Worm (Caenorhabditis elegans) whole organism, young adult: ENCODE results near the gene ZK402.1.
"Not testable (repeated sequence)": the region's sequence is repeated elsewhere in the genome, so short reads cannot be mapped to it uniquely, and the experiment has no call there.

Source experiments
- B0019.2 ChIP-seq: fragments of 200-800 bp; sonication (Bioruptor generic); conservative IDR thresholded peaks from 2 replicates; pipeline ENCODE4 v1.3.6; 2022; ENCODE audit warnings: missing genetic modification reagents, missing genetic modification characterization, missing compliant biosample characterization
- C17E4.6 ChIP-seq: fragments of 200-800 bp; sonication (Bioruptor generic); IDR thresholded peaks from 2 replicates; pipeline ENCODE4 v1.3.6; 2022; ENCODE audit warnings: missing genetic modification reagents, missing genetic modification characterization, missing compliant biosample characterization
- D2030.7 ChIP-seq: fragments of 200-800 bp; sonication (Bioruptor generic); IDR thresholded peaks from 2 replicates; pipeline ENCODE4 v1.3.6; 2022; ENCODE audit warnings: missing genetic modification reagents, missing genetic modification characterization, missing compliant biosample characterization
- F33H1.4 ChIP-seq: fragments of 200-800 bp; sonication (Bioruptor generic); IDR thresholded peaks from 2 replicates; pipeline ENCODE4 v1.3.6; 2022; ENCODE audit warnings: missing genetic modification reagents, missing genetic modification characterization, missing compliant biosample characterization
- F37B4.10 ChIP-seq: fragments of 200-800 bp; sonication (Bioruptor generic); IDR thresholded peaks from 2 replicates; pipeline ENCODE4 v1.3.6; 2022; ENCODE audit warnings: missing genetic modification characterization, missing compliant biosample characterization
- F39B2.1 ChIP-seq: fragments of 200-800 bp; sonication (Bioruptor generic); IDR thresholded peaks from 2 replicates; pipeline ENCODE4 v1.3.6; 2022; ENCODE audit warnings: missing genetic modification reagents, missing genetic modification characterization, missing compliant biosample characterization
- K11D2.4 ChIP-seq: fragments of 200-800 bp; sonication (Bioruptor generic); IDR thresholded peaks from 2 replicates; pipeline ENCODE4 v1.3.6; 2022; ENCODE audit warnings: missing genetic modification reagents, missing genetic modification characterization, missing compliant biosample characterization
- Y53F4B.3 ChIP-seq: fragments of 200-800 bp; sonication (Bioruptor generic); IDR thresholded peaks from 2 replicates; pipeline ENCODE4 v1.3.6; 2022; ENCODE audit warnings: missing genetic modification reagents, missing genetic modification characterization, missing compliant biosample characterization
- Y53G8AR.9 ChIP-seq: fragments of 200-800 bp; sonication (Bioruptor generic); conservative IDR thresholded peaks from 2 replicates; pipeline ENCODE4 v1.3.6; 2022; ENCODE audit warnings: missing genetic modification reagents, missing genetic modification characterization, missing compliant biosample characterization
- Y56A3A.18 ChIP-seq: fragments of 200-800 bp; sonication (Bioruptor generic); IDR thresholded peaks from 2 replicates; pipeline ENCODE4 v1.3.6; 2022; ENCODE audit warnings: missing genetic modification reagents, missing genetic modification characterization, missing compliant biosample characterization
- Y67H2A.10 ChIP-seq: fragments of 200-800 bp; sonication (Bioruptor generic); conservative IDR thresholded peaks from 2 replicates; pipeline ENCODE4 v1.3.6; 2022; ENCODE audit warnings: missing genetic modification reagents, missing genetic modification characterization, missing compliant biosample characterization
- Y79H2A.3 ChIP-seq: fragments of 200-800 bp; sonication (Bioruptor generic); conservative IDR thresholded peaks from 2 replicates; pipeline ENCODE4 v1.3.6; 2022; ENCODE audit warnings: missing genetic modification reagents, missing genetic modification characterization, missing compliant biosample characterization
- Y95B8A.8 ChIP-seq: fragments of 200-800 bp; sonication (Bioruptor generic); IDR thresholded peaks from 2 replicates; pipeline ENCODE4 v1.3.6; 2022; ENCODE audit warnings: missing genetic modification reagents, missing genetic modification characterization, missing compliant biosample characterization
- aptf-2 ChIP-seq: fragments of 200-800 bp; sonication (Bioruptor generic); conservative IDR thresholded peaks from 2 replicates; pipeline ENCODE4 v1.3.6; 2022; ENCODE audit warnings: missing genetic modification reagents, missing genetic modification characterization, missing compliant biosample characterization
- aptf-3 ChIP-seq: fragments of 200-800 bp; sonication (Bioruptor generic); IDR thresholded peaks from 2 replicates; pipeline ENCODE4 v1.3.6; 2022; ENCODE audit warnings: missing genetic modification characterization, missing compliant biosample characterization
- attf-3 ChIP-seq: fragments of 200-800 bp; sonication (Bioruptor generic); conservative IDR thresholded peaks from 2 replicates; pipeline ENCODE4 v1.3.6; 2022; ENCODE audit warnings: missing genetic modification reagents, missing genetic modification characterization, missing compliant biosample characterization
- attf-6 ChIP-seq: fragments of 200-800 bp; sonication (Bioruptor generic); IDR thresholded peaks from 2 replicates; pipeline ENCODE4 v1.3.6; 2022; ENCODE audit warnings: missing genetic modification reagents, missing genetic modification characterization, missing compliant biosample characterization
- bed-1 ChIP-seq: fragments of 200-800 bp; sonication (Bioruptor generic); IDR thresholded peaks from 2 replicates; pipeline ENCODE4 v1.3.6; 2022; ENCODE audit warnings: missing genetic modification reagents, missing genetic modification characterization, missing compliant biosample characterization
- cebp-1 ChIP-seq, 2 experiments: fragments of 200-800 bp in 1 of 2; sonication (Bioruptor generic) in 1 of 2; sonication (generic microtip) in 1 of 2; IDR thresholded peaks in 1 of 2; optimal IDR thresholded peaks in 1 of 2; 2 replicates each; pipeline versions ENCODE4 v1.3.6 to Lab custom; 2017 to 2022; ENCODE audit warnings: missing compliant biosample characterization in 2 of 2, missing genetic modification characterization in 2 of 2, mild to moderate bottlenecking in 1 of 2, missing genetic modification reagents in 1 of 2, moderate library complexity in 1 of 2
- cebp-2 ChIP-seq: fragments of 200-800 bp; sonication (Bioruptor generic); IDR thresholded peaks from 2 replicates; pipeline ENCODE4 v1.3.6; 2022; ENCODE audit warnings: missing genetic modification characterization, missing compliant biosample characterization
- ceh-100 ChIP-seq: fragments of 200-800 bp; sonication (Bioruptor generic); IDR thresholded peaks from 2 replicates; pipeline ENCODE4 v1.3.6; 2022; ENCODE audit warnings: missing genetic modification reagents, missing genetic modification characterization, missing compliant biosample characterization
- ceh-40 ChIP-seq: fragments of 200-800 bp; sonication (Bioruptor generic); IDR thresholded peaks from 2 replicates; pipeline ENCODE4 v1.3.6; 2022; ENCODE audit warnings: missing genetic modification characterization, missing compliant biosample characterization
- ceh-58 ChIP-seq: fragments of 200-800 bp; sonication (Bioruptor generic); IDR thresholded peaks from 2 replicates; pipeline ENCODE4 v1.3.6; 2022; ENCODE audit warnings: missing genetic modification characterization, missing compliant biosample characterization
- ceh-91 ChIP-seq: fragments of 200-800 bp; sonication (Bioruptor generic); IDR thresholded peaks from 2 replicates; pipeline ENCODE4 v1.3.6; 2022; ENCODE audit warnings: missing genetic modification reagents, missing genetic modification characterization, missing compliant biosample characterization
- dox-1 ChIP-seq: fragments of 200-800 bp; sonication (Bioruptor generic); IDR thresholded peaks from 2 replicates; pipeline ENCODE4 v1.3.6; 2022; ENCODE audit warnings: missing genetic modification reagents, missing genetic modification characterization, missing compliant biosample characterization
- egl-18 ChIP-seq: fragments of 200-800 bp; sonication (Bioruptor generic); IDR thresholded peaks from 2 replicates; pipeline ENCODE4 v1.3.6; 2022; ENCODE audit warnings: missing genetic modification reagents, missing genetic modification characterization, missing compliant biosample characterization
- egl-44 ChIP-seq: fragments of 200-800 bp; sonication (Bioruptor generic); IDR thresholded peaks from 2 replicates; pipeline ENCODE4 v1.3.6; 2022; ENCODE audit warnings: missing genetic modification reagents, missing genetic modification characterization, missing compliant biosample characterization
- egrh-3 ChIP-seq: fragments of 200-800 bp; sonication (Bioruptor generic); IDR thresholded peaks from 2 replicates; pipeline ENCODE4 v1.3.6; 2022; ENCODE audit warnings: missing genetic modification reagents, missing genetic modification characterization, missing compliant biosample characterization
- ekl-4 ChIP-seq: fragments of 200-800 bp; sonication (Bioruptor generic); IDR thresholded peaks from 2 replicates; pipeline ENCODE4 v1.3.6; 2022; ENCODE audit warnings: missing genetic modification reagents, missing genetic modification characterization, missing compliant biosample characterization
- hmg-20 ChIP-seq: fragments of 200-800 bp; sonication (Bioruptor generic); IDR thresholded peaks from 2 replicates; pipeline ENCODE4 v1.3.6; 2022; ENCODE audit warnings: missing genetic modification reagents, missing genetic modification characterization, missing compliant biosample characterization
- hsf-1 ChIP-seq: fragments of 200-800 bp; sonication (Bioruptor generic); IDR thresholded peaks from 2 replicates; pipeline ENCODE4 v1.3.6; 2022; ENCODE audit warnings: missing genetic modification reagents, missing genetic modification characterization, missing compliant biosample characterization
- lag-1 ChIP-seq: fragments of 200-800 bp; sonication (Bioruptor generic); IDR thresholded peaks from 2 replicates; pipeline ENCODE4 v1.3.6; 2022; ENCODE audit warnings: missing genetic modification reagents, missing genetic modification characterization, missing compliant biosample characterization
- let-526 ChIP-seq: fragments of 200-800 bp; sonication (Bioruptor generic); IDR thresholded peaks from 2 replicates; pipeline ENCODE4 v1.3.6; 2022; ENCODE audit warnings: missing genetic modification reagents, missing genetic modification characterization, missing compliant biosample characterization
- lin-26 ChIP-seq: fragments of 200-800 bp; sonication (Bioruptor generic); IDR thresholded peaks from 2 replicates; pipeline ENCODE4 v1.3.6; 2022; ENCODE audit warnings: missing genetic modification reagents, missing genetic modification characterization, missing compliant biosample characterization
- madf-3 ChIP-seq: fragments of 200-800 bp; sonication (Bioruptor generic); IDR thresholded peaks from 2 replicates; pipeline ENCODE4 v1.3.6; 2022; ENCODE audit warnings: missing genetic modification reagents, missing genetic modification characterization, missing compliant biosample characterization
- madf-6 ChIP-seq: fragments of 200-800 bp; sonication (Bioruptor generic); IDR thresholded peaks from 2 replicates; pipeline ENCODE4 v1.3.6; 2022; ENCODE audit warnings: missing genetic modification reagents, missing genetic modification characterization, missing compliant biosample characterization
- madf-8 ChIP-seq: fragments of 200-800 bp; sonication (Bioruptor generic); conservative IDR thresholded peaks from 2 replicates; pipeline ENCODE4 v1.3.6; 2022; ENCODE audit warnings: missing genetic modification reagents, missing genetic modification characterization, missing compliant biosample characterization
- mcd-1 ChIP-seq: fragments of 200-800 bp; sonication (Bioruptor generic); IDR thresholded peaks from 2 replicates; pipeline ENCODE4 v1.3.6; 2022; ENCODE audit warnings: missing genetic modification reagents, missing genetic modification characterization, missing compliant biosample characterization
- nfya-2 ChIP-seq: fragments of 200-800 bp; sonication (Bioruptor generic); IDR thresholded peaks from 2 replicates; pipeline ENCODE4 v1.3.6; 2022; ENCODE audit warnings: missing genetic modification reagents, missing genetic modification characterization, missing compliant biosample characterization
- nfyb-1 ChIP-seq: fragments of 200-800 bp; sonication (Bioruptor generic); IDR thresholded peaks from 2 replicates; pipeline ENCODE4 v1.3.6; 2022; ENCODE audit warnings: missing genetic modification reagents, missing genetic modification characterization, missing compliant biosample characterization
- nhr-120 ChIP-seq: fragments of 200-800 bp; sonication (Bioruptor generic); IDR thresholded peaks from 2 replicates; pipeline ENCODE4 v1.3.6; 2022; ENCODE audit warnings: missing genetic modification characterization, missing compliant biosample characterization
- pbrm-1 ChIP-seq: fragments of 200-800 bp; sonication (Bioruptor generic); IDR thresholded peaks from 2 replicates; pipeline ENCODE4 v1.3.6; 2022; ENCODE audit warnings: missing genetic modification reagents, missing genetic modification characterization, missing compliant biosample characterization
- rcor-1 ChIP-seq: fragments of 200-800 bp; sonication (Bioruptor generic); IDR thresholded peaks from 2 replicates; pipeline ENCODE4 v1.3.6; 2022; ENCODE audit warnings: missing genetic modification reagents, missing genetic modification characterization, missing compliant biosample characterization
- ztf-25 ChIP-seq: fragments of 200-800 bp; sonication (Bioruptor generic); IDR thresholded peaks from 2 replicates; pipeline ENCODE4 v1.3.6; 2022; ENCODE audit warnings: missing genetic modification reagents, missing genetic modification characterization, missing compliant biosample characterization
- ztf-28 ChIP-seq: fragments of 200-800 bp; sonication (Bioruptor generic); IDR thresholded peaks from 2 replicates; pipeline ENCODE4 v1.3.6; 2022; ENCODE audit warnings: missing genetic modification reagents, missing genetic modification characterization, missing compliant biosample characterization
- ztf-6 ChIP-seq: fragments of 200-800 bp; sonication (Bioruptor generic); IDR thresholded peaks from 2 replicates; pipeline ENCODE4 v1.3.6; 2022; ENCODE audit warnings: missing genetic modification reagents, missing genetic modification characterization, missing compliant biosample characterization

ZK402.1 gene

DNA sequence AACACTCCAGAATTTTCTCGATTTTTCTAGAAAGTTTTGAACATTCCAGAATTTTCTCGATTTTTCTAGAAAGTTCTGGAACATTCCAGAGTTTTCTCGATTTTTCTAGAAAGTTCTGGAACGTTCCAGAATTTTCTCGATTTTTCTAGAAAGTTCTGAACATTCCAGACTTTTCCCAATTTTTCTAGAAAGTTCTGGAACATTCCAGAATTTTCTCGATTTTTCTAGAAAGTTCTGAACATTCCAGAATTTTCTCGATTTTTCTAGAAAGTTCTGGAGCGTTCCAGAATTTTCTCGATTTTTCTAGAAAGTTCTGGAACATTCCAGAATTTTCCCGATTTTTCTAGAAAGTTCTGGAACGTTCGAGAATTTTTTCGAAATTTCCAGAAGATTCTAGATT is 29.0 kb upstream of the ZK402.1 start:
- TF ChIP-seq hmg-20 (GFP tag; lab: Robert Waterston, UW) = peak; percentile 31; the same call in 1 of the 2 replicates
- TF ChIP-seq B0019.2 (GFP tag; lab: Robert Waterston, UW) = peak; percentile 98
- peak; percentile 85 for TF ChIP-seq ceh-91
- peak; percentile 99 for TF ChIP-seq Y79H2A.3 (GFP tag; lab: Robert Waterston, UW)
- peak; percentile 99 for TF ChIP-seq Y56A3A.18 (GFP tag; lab: Robert Waterston, UW)
- TF ChIP-seq K11D2.4 = peak; percentile 75
- peak; percentile 96 for TF ChIP-seq pbrm-1 (GFP tag; lab: Robert Waterston, UW)
- TF ChIP-seq madf-6 (GFP tag; lab: Robert Waterston, UW) = peak; percentile 91
- TF ChIP-seq ztf-25 (GFP tag; lab: Robert Waterston, UW) = peak; percentile 97
- peak; percentile 63 for TF ChIP-seq attf-3 (GFP tag; lab: Robert Waterston, UW)
- peak; percentile 95 for TF ChIP-seq Y53G8AR.9 (GFP tag; lab: Robert Waterston, UW)
- TF ChIP-seq hsf-1 (GFP tag; lab: Robert Waterston, UW) = peak; percentile 100
- peak; percentile 99 for TF ChIP-seq attf-6 (GFP tag; lab: Robert Waterston, UW)
- TF ChIP-seq nhr-120 (GFP tag; lab: Robert Waterston, UW) = peak; percentile 94; the same call in 1 of the 2 replicates
- peak; percentile 98 for TF ChIP-seq egl-44 (GFP tag; lab: Robert Waterston, UW)
- peak; percentile 99 for TF ChIP-seq Y95B8A.8 (GFP tag; lab: Robert Waterston, UW)
- peak; percentile 61 for TF ChIP-seq mcd-1
- TF ChIP-seq aptf-3 (GFP tag; lab: Robert Waterston, UW) = peak; percentile 100
- peak; percentile 93 for TF ChIP-seq cebp-2 (GFP tag; lab: Robert Waterston, UW)
- TF ChIP-seq bed-1 (GFP tag; lab: Robert Waterston, UW) = peak; percentile 99
- peak; percentile 84 for TF ChIP-seq lin-26 (GFP tag; lab: Robert Waterston, UW)
- peak; percentile 97 for TF ChIP-seq egl-18 (GFP tag; lab: Robert Waterston, UW)
- TF ChIP-seq ekl-4 (GFP tag; lab: Robert Waterston, UW) = peak; percentile 98
- peak; percentile 91 for TF ChIP-seq aptf-2 (GFP tag; lab: Robert Waterston, UW)
- TF ChIP-seq F37B4.10 (GFP tag; lab: Robert Waterston, UW) = peak; percentile 95; the same call in 1 of the 2 replicates
- peak; percentile 82; the same call in 1 of the 2 replicates for TF ChIP-seq ztf-28 (GFP tag; lab: Robert Waterston, UW)
- peak; percentile 98 for TF ChIP-seq Y53F4B.3
- TF ChIP-seq nfya-2 (GFP tag; lab: Robert Waterston, UW) = peak; percentile 95
- peak; percentile 99 for TF ChIP-seq D2030.7
- peak; percentile 96 for TF ChIP-seq nfyb-1 (GFP tag; lab: Robert Waterston, UW)
- TF ChIP-seq lag-1 = peak; percentile 93
- peak; percentile 98 for TF ChIP-seq ceh-58
- peak; percentile 70 for TF ChIP-seq madf-8
- peak; percentile 91 for TF ChIP-seq cebp-1 (GFP tag; IDR thresholded peaks at IDR 0.05; lab: Robert Waterston, UW)
- not testable (repeated sequence) for TF ChIP-seq cebp-1 (tag; optimal IDR thresholded peaks at IDR 0.05; lab: Kevin White, UChicago)
- TF ChIP-seq C17E4.6 (GFP tag; lab: Robert Waterston, UW) = peak; percentile 92
- TF ChIP-seq Y67H2A.10 (GFP tag; lab: Robert Waterston, UW) = peak; percentile 94
- peak; percentile 99 for TF ChIP-seq rcor-1 (GFP tag; lab: Robert Waterston, UW)
- peak; percentile 72 for TF ChIP-seq F33H1.4 (GFP tag; lab: Robert Waterston, UW)
- TF ChIP-seq ceh-100 (GFP tag; lab: Robert Waterston, UW) = peak; percentile 89
- TF ChIP-seq madf-3 (GFP tag; lab: Robert Waterston, UW) = peak; percentile 97
- TF ChIP-seq ztf-6 (GFP tag; lab: Robert Waterston, UW) = peak; percentile 97
- TF ChIP-seq egrh-3 (GFP tag; lab: Robert Waterston, UW) = peak; percentile 96
- peak; percentile 97 for TF ChIP-seq ceh-40 (GFP tag; lab: Robert Waterston, UW)
- peak; percentile 100 for TF ChIP-seq dox-1 (GFP tag; lab: Robert Waterston, UW)
- peak; percentile 100 for TF ChIP-seq let-526 (GFP tag; lab: Robert Waterston, UW)
- TF ChIP-seq F39B2.1 (GFP tag; lab: Robert Waterston, UW) = peak; percentile 95
